Worm (Caenorhabditis elegans) whole organism, late embryonic: ENCODE results near the gene M01G5.1.

Experiments used
- C08G9.2 ChIP-seq: sonication (generic microtip); optimal IDR thresholded peaks from 2 replicates; lab custom pipeline; 2016; ENCODE audit warnings: mild to moderate bottlenecking, missing genetic modification characterization, moderate library complexity, missing compliant biosample characterization
- C38D4.7 ChIP-seq: fragments of 200-800 bp; sonication (Bioruptor generic); optimal IDR thresholded peaks from 2 replicates; lab custom pipeline; 2018; ENCODE audit warnings: mild to moderate bottlenecking, missing genetic modification characterization, moderate library complexity, missing compliant biosample characterization
- F13H6.1 ChIP-seq: sonication (generic microtip); optimal IDR thresholded peaks from 2 replicates; lab custom pipeline; 2016; ENCODE audit warnings: missing genetic modification characterization, missing compliant biosample characterization
- K09A11.1 ChIP-seq: sonication (generic microtip); optimal IDR thresholded peaks from 2 replicates; lab custom pipeline; 2017; ENCODE audit warnings: antibody characterized with exemption, mild to moderate bottlenecking, missing genetic modification characterization, missing compliant biosample characterization; ENCODE audit not compliant: insufficient read depth
- T23F11.4 ChIP-seq: fragments of 200-800 bp; sonication (Bioruptor generic); optimal IDR thresholded peaks from 2 replicates; lab custom pipeline; 2018; ENCODE audit warnings: mild to moderate bottlenecking, missing genetic modification characterization, missing compliant biosample characterization
- Y22D7AL.16 ChIP-seq: sonication (generic microtip); optimal IDR thresholded peaks from 2 replicates; lab custom pipeline; 2016; ENCODE audit warnings: missing genetic modification characterization, missing compliant biosample characterization
- ahr-1 ChIP-seq: sonication (generic microtip); optimal IDR thresholded peaks from 2 replicates; lab custom pipeline; 2016; ENCODE audit warnings: missing genetic modification characterization, missing compliant biosample characterization
- ceh-18 ChIP-seq: sonication (generic microtip); optimal IDR thresholded peaks from 2 replicates; lab custom pipeline; 2016; ENCODE audit warnings: missing genetic modification characterization, missing compliant biosample characterization
- ceh-19 ChIP-seq: fragments of 200-800 bp; sonication (Bioruptor generic); optimal IDR thresholded peaks from 2 replicates; lab custom pipeline; 2018; ENCODE audit warnings: mild to moderate bottlenecking, missing genetic modification characterization, missing compliant biosample characterization
- ceh-2 ChIP-seq: sonication (generic microtip); optimal IDR thresholded peaks from 2 replicates; lab custom pipeline; 2016; ENCODE audit warnings: missing genotype, missing genetic modification characterization, missing compliant biosample characterization
- ceh-22 ChIP-seq: sonication (generic microtip); optimal IDR thresholded peaks from 2 replicates; lab custom pipeline; 2017; ENCODE audit warnings: missing biosample characterization, missing genetic modification characterization
- ceh-24 ChIP-seq: sonication (generic microtip); optimal IDR thresholded peaks from 2 replicates; lab custom pipeline; 2016; ENCODE audit warnings: mild to moderate bottlenecking, missing genetic modification characterization, missing compliant biosample characterization
- ceh-30 ChIP-seq: fragments of 150-350 bp; optimal IDR thresholded peaks from 2 replicates; lab custom pipeline; 2014; ENCODE audit warnings: missing biosample characterization, missing genetic modification characterization
- ceh-31 ChIP-seq: sonication (generic microtip); optimal IDR thresholded peaks from 2 replicates; lab custom pipeline; 2016; ENCODE audit warnings: missing genetic modification characterization, missing compliant biosample characterization
- ceh-34 ChIP-seq: sonication (generic microtip); optimal IDR thresholded peaks from 2 replicates; lab custom pipeline; 2016; ENCODE audit warnings: mild to moderate bottlenecking, missing genetic modification characterization, missing compliant biosample characterization
- ceh-48 ChIP-seq: sonication (generic microtip); optimal IDR thresholded peaks from 2 replicates; lab custom pipeline; 2016; ENCODE audit warnings: missing genetic modification characterization, inconsistent platforms, missing compliant biosample characterization
- ceh-9 ChIP-seq: sonication (generic microtip); optimal IDR thresholded peaks from 2 replicates; lab custom pipeline; 2016; ENCODE audit warnings: mild to moderate bottlenecking, missing genetic modification characterization, inconsistent platforms, missing compliant biosample characterization
- che-1 ChIP-seq: sonication (generic microtip); optimal IDR thresholded peaks from 2 replicates; lab custom pipeline; 2016; ENCODE audit warnings: mild to moderate bottlenecking, missing genetic modification characterization, missing compliant biosample characterization
- dmd-4 ChIP-seq: sonication (generic microtip); optimal IDR thresholded peaks from 2 replicates; lab custom pipeline; 2016; ENCODE audit warnings: borderline replicate concordance, missing genetic modification characterization, missing compliant biosample characterization
- dve-1 ChIP-seq: sonication (generic microtip); optimal IDR thresholded peaks from 2 replicates; lab custom pipeline; 2017; ENCODE audit warnings: antibody characterized with exemption, mild to moderate bottlenecking, missing genetic modification characterization, missing compliant biosample characterization
- elt-2 ChIP-seq: sonication (generic microtip); optimal IDR thresholded peaks from 2 replicates; lab custom pipeline; 2016; ENCODE audit warnings: missing genetic modification reagents, missing genetic modification characterization, missing compliant biosample characterization
- elt-4 ChIP-seq: sonication (generic microtip); optimal IDR thresholded peaks from 2 replicates; lab custom pipeline; 2016; ENCODE audit warnings: missing genetic modification characterization, missing compliant biosample characterization
- ets-4 ChIP-seq: sonication (generic microtip); optimal IDR thresholded peaks from 2 replicates; lab custom pipeline; 2016; ENCODE audit warnings: missing genetic modification characterization, missing compliant biosample characterization
- eyg-1 ChIP-seq: sonication (generic microtip); optimal IDR thresholded peaks from 2 replicates; lab custom pipeline; 2016; ENCODE audit warnings: missing genotype, missing genetic modification characterization, missing compliant biosample characterization
- fax-1 ChIP-seq: sonication (generic microtip); optimal IDR thresholded peaks from 2 replicates; lab custom pipeline; 2016; ENCODE audit warnings: missing genotype, missing genetic modification characterization, missing compliant biosample characterization
- fkh-10 ChIP-seq: fragments of 150-350 bp; optimal IDR thresholded peaks from 2 replicates; lab custom pipeline; 2014; ENCODE audit warnings: missing biosample characterization, missing genetic modification reagents, missing genetic modification characterization
- fkh-6 ChIP-seq: sonication (generic microtip); optimal IDR thresholded peaks from 2 replicates; lab custom pipeline; 2016; ENCODE audit warnings: missing genetic modification characterization, missing compliant biosample characterization
- hlh-13 ChIP-seq: fragments of 200-800 bp; sonication (Bioruptor generic); optimal IDR thresholded peaks from 2 replicates; lab custom pipeline; 2018; ENCODE audit warnings: mild to moderate bottlenecking, missing genetic modification characterization, missing compliant biosample characterization
- hlh-15 ChIP-seq: sonication (generic microtip); optimal IDR thresholded peaks from 2 replicates; lab custom pipeline; 2016; ENCODE audit warnings: missing genetic modification characterization, missing compliant biosample characterization
- hlh-30 ChIP-seq: sonication (generic microtip); optimal IDR thresholded peaks from 2 replicates; lab custom pipeline; 2017; ENCODE audit warnings: antibody characterized with exemption, missing genetic modification characterization, missing compliant biosample characterization; ENCODE audit not compliant: insufficient read depth
- hlh-6 ChIP-seq: sonication (generic microtip); optimal IDR thresholded peaks from 2 replicates; lab custom pipeline; 2016; ENCODE audit warnings: missing genotype, missing genetic modification characterization, missing compliant biosample characterization
- lim-6 ChIP-seq: sonication (generic microtip); optimal IDR thresholded peaks from 2 replicates; lab custom pipeline; 2016; ENCODE audit warnings: missing genetic modification characterization, missing compliant biosample characterization
- lin-11 ChIP-seq: fragments of 200-800 bp; sonication (Bioruptor generic); optimal IDR thresholded peaks from 2 replicates; lab custom pipeline; 2018; ENCODE audit warnings: mild to moderate bottlenecking, missing genetic modification characterization, missing compliant biosample characterization
- madf-2 ChIP-seq: sonication (generic microtip); optimal IDR thresholded peaks from 2 replicates; lab custom pipeline; 2017; ENCODE audit warnings: missing genetic modification characterization, missing compliant biosample characterization
- mec-3 ChIP-seq: sonication (generic microtip); optimal IDR thresholded peaks from 2 replicates; lab custom pipeline; 2016; ENCODE audit warnings: borderline replicate concordance, missing genetic modification characterization, missing compliant biosample characterization
- nfya-1 ChIP-seq: sonication (generic microtip); optimal IDR thresholded peaks from 2 replicates; lab custom pipeline; 2017; ENCODE audit warnings: missing genetic modification characterization, mild to moderate bottlenecking, missing compliant biosample characterization, antibody characterized with exemption, moderate library complexity
- nhr-11 ChIP-seq: fragments of 150-350 bp; optimal IDR thresholded peaks from 2 replicates; lab custom pipeline; 2014; ENCODE audit warnings: missing biosample characterization, missing genetic modification characterization
- nhr-232 ChIP-seq: sonication (generic microtip); optimal IDR thresholded peaks from 2 replicates; lab custom pipeline; 2016; ENCODE audit warnings: missing genetic modification characterization, missing compliant biosample characterization
- pat-9 ChIP-seq: fragments of 200-800 bp; sonication (Bioruptor generic); optimal IDR thresholded peaks from 2 replicates; lab custom pipeline; 2018; ENCODE audit warnings: mild to moderate bottlenecking, missing genetic modification characterization, moderate library complexity, missing compliant biosample characterization
- pax-1 ChIP-seq: fragments of 150-350 bp; optimal IDR thresholded peaks from 2 replicates; lab custom pipeline; 2014; ENCODE audit warnings: missing biosample characterization, missing genetic modification characterization
- pqm-1 ChIP-seq: sonication (generic microtip); optimal IDR thresholded peaks from 2 replicates; lab custom pipeline; 2016; ENCODE audit warnings: missing genetic modification characterization, missing compliant biosample characterization
- pros-1 ChIP-seq: fragments of 150-350 bp; optimal IDR thresholded peaks from 2 replicates; lab custom pipeline; 2014; ENCODE audit warnings: missing biosample characterization, missing genetic modification reagents, missing genetic modification characterization
- ref-2 ChIP-seq: sonication (generic microtip); optimal IDR thresholded peaks from 2 replicates; lab custom pipeline; 2016; ENCODE audit warnings: missing genetic modification characterization, missing compliant biosample characterization
- sox-2 ChIP-seq: fragments of 200-800 bp; sonication (Bioruptor generic); IDR thresholded peaks from 2 replicates; pipeline ENCODE4 v1.3.6; 2022; ENCODE audit warnings: missing genetic modification reagents, missing genetic modification characterization, missing compliant biosample characterization
- tbx-2 ChIP-seq: sonication (generic microtip); optimal IDR thresholded peaks from 2 replicates; lab custom pipeline; 2016; ENCODE audit warnings: missing genetic modification characterization, missing compliant biosample characterization
- tbx-7 ChIP-seq: sonication (generic microtip); optimal IDR thresholded peaks from 2 replicates; lab custom pipeline; 2016; ENCODE audit warnings: missing genotype, missing genetic modification characterization, missing compliant biosample characterization
- ttx-3 ChIP-seq: sonication (generic microtip); optimal IDR thresholded peaks from 2 replicates; lab custom pipeline; 2016; ENCODE audit warnings: missing genetic modification reagents, missing genetic modification characterization, missing compliant biosample characterization
- unc-3 ChIP-seq, 2 experiments: fragments of 200-800 bp in 1 of 2; sonication (Bioruptor generic) in 1 of 2; sonication (generic microtip) in 1 of 2; conservative IDR thresholded peaks in 1 of 2; optimal IDR thresholded peaks in 1 of 2; 2 replicates each; pipeline versions ENCODE4 v1.3.6 to Lab custom; 2016 to 2022; ENCODE audit warnings: missing compliant biosample characterization in 2 of 2, missing genetic modification characterization in 2 of 2, missing genetic modification reagents in 1 of 2
- unc-42 ChIP-seq: sonication (generic microtip); optimal IDR thresholded peaks from 2 replicates; lab custom pipeline; 2016; ENCODE audit warnings: missing genotype, missing genetic modification characterization, missing compliant biosample characterization
- unc-55 ChIP-seq: sonication (generic microtip); optimal IDR thresholded peaks from 2 replicates; lab custom pipeline; 2017; ENCODE audit warnings: missing biosample characterization, missing genetic modification reagents, missing genetic modification characterization
- zip-5 ChIP-seq: sonication (generic microtip); optimal IDR thresholded peaks from 2 replicates; lab custom pipeline; 2016; ENCODE audit warnings: missing genetic modification characterization, missing compliant biosample characterization
- ztf-16 ChIP-seq: sonication (generic microtip); optimal IDR thresholded peaks from 2 replicates; lab custom pipeline; 2017; ENCODE audit warnings: missing genetic modification characterization, missing compliant biosample characterization

M01G5.1 gene

DNA sequence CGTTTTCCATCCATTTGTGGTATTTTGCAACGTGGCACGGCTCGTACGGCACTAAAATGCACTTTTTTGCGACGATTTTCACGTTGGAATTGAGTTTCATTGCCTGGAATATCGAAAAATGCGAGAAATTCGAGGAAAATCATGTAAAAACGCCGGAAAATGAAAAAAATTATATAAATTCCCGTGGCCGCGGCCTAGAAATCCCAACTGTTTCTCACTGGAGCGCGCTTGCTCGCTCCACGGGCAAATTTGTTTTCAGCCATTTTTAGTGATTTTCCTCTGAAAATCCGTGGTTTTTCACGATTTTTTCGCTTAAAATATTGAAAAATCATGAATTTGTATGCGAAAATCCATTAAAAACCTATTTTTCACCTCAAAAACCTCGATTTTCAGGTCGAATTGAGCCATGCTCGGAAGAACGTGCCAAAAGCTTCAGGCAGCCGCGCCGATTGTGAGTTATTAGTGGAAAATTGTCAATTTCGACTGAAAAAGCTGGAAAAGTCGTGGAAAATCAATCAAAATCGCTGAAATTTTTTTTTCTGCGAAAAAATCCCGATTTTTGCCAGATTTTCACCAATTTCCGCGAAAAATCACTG, 44.0 kb downstream of the M01G5.1 start, which contains the start of the genes Y67D2.5 and cisd-3.2:
Gene Y67D2.5, minus strand, starts transcription at position 145 of the 596 bp plus-strand sequence.
Gene cisd-3.2, plus strand, starts transcription at position 394 of the 596 bp plus-strand sequence.
- TF ChIP-seq ceh-34 (tag; lab: Kevin White, UChicago) (no peak), unc-42 (tag; lab: Kevin White, UChicago) (no peak), ceh-19 (GFP tag; lab: Kevin White, UChicago) (no peak), mec-3 (tag; lab: Kevin White, UChicago) (no peak), C08G9.2 (peak; percentile 78), tbx-2 (peak; percentile 66), elt-2 (tag; lab: Kevin White, UChicago) (peak; percentile 33), lin-11 (no peak), unc-55 (GFP tag; lab: Kevin White, UChicago) (no peak), ztf-16 (tag; lab: Kevin White, UChicago) (no peak), eyg-1 (tag; lab: Kevin White, UChicago) (no peak), dve-1 (tag; lab: Kevin White, UChicago) (no peak), ceh-22 (tag; lab: Kevin White, UChicago) (no peak), ceh-24 (tag; lab: Kevin White, UChicago) (no peak), ceh-48 (tag; lab: Kevin White, UChicago) (no peak), hlh-15 (tag; lab: Kevin White, UChicago) (no peak), unc-3 (GFP tag; conservative IDR thresholded peaks at IDR 0.05; lab: Robert Waterston, UW) (no peak), unc-3 (tag; optimal IDR thresholded peaks at IDR 0.05; lab: Kevin White, UChicago) (no peak), ceh-30 (tag; lab: Kevin White, UChicago) (no peak), ttx-3 (tag; lab: Kevin White, UChicago) (no peak), ceh-2 (peak; percentile 68), pros-1 (tag; lab: Kevin White, UChicago) (no peak), lim-6 (no peak), nhr-11 (tag; lab: Kevin White, UChicago) (no peak), nhr-232 (tag; lab: Kevin White, UChicago) (no peak), ets-4 (tag; lab: Kevin White, UChicago) (peak; percentile 65), pax-1 (no peak), pqm-1 (tag; lab: Kevin White, UChicago) (no peak), ceh-9 (tag; lab: Kevin White, UChicago) (no peak), hlh-13 (GFP tag; lab: Kevin White, UChicago) (no peak), dmd-4 (tag; lab: Kevin White, UChicago) (no peak), ahr-1 (tag; lab: Kevin White, UChicago) (peak; percentile 4), F13H6.1 (tag; lab: Kevin White, UChicago) (no peak), fax-1 (tag; lab: Kevin White, UChicago) (peak; percentile 16), C38D4.7 (GFP tag; lab: Kevin White, UChicago) (no peak), pat-9 (tag; lab: Kevin White, UChicago) (no peak), ceh-31 (tag; lab: Kevin White, UChicago) (peak; percentile 69), K09A11.1 (tag; lab: Kevin White, UChicago) (no peak), fkh-10 (GFP tag; lab: Kevin White, UChicago) (no peak), hlh-6 (tag; lab: Kevin White, UChicago) (no peak), nfya-1 (tag; lab: Kevin White, UChicago) (no peak), ref-2 (tag; lab: Kevin White, UChicago) (no peak), hlh-30 (no peak), zip-5 (peak; percentile 37), tbx-7 (tag; lab: Kevin White, UChicago) (peak; percentile 56), ceh-18 (tag; lab: Kevin White, UChicago) (no peak), sox-2 (no peak), che-1 (no peak), fkh-6 (tag; lab: Kevin White, UChicago) (no peak), elt-4 (tag; lab: Kevin White, UChicago) (no peak), madf-2 (tag; lab: Kevin White, UChicago) (no peak), Y22D7AL.16 (tag; lab: Kevin White, UChicago) (no peak), T23F11.4 (GFP tag; lab: Kevin White, UChicago) (no peak)
